Fruit fly (Drosophila melanogaster): ENCODE results near the gene Reps.

Reps gene

DNA sequence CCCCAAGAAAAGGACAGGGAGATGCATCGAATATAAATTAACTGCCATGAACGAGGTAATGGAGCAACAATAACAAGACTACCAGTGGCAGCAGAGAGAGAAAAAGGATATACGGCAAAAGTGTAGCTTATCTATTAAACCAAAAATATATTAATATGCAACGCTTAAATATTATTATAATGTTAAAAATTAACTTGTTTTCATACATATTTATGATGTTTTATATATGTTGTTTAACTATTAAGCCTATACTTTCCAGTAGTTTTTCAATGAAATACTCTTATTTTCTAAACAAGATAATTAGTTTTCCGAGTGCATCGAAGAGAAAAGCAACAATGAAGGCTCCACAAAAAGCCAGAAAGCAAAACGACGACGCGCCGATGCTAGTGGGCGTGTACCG lies 38.0 kb downstream of the Reps start (continued):
- TF ChIP-seq CG13775 (GFP tag; optimal IDR thresholded peaks at IDR 0.05) (no peak), Myb (GFP tag; optimal IDR thresholded peaks at IDR 0.05) (no peak)

DNA sequence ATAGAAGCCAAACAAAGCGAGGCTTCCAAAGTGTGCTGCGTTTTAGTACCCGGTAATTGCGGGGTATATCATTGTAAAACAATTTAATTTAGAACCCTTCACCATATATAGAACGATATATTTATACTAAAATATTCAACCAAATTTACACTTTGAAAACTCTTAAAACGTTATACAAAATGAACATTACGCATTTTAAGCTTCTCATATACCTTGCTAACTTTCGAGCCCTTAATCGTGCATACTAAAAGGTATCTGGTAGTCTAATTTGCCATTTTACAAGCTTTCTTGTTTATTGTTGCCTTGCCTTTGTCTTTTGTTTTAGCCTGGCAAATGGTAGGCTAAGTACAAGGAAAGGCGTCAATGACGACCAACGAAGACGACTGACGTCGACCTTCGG lies 38.5 kb downstream of the Reps start:
- TF ChIP-seq ems (GFP tag; optimal IDR thresholded peaks at IDR 0.05) (no peak), Sry-δ (GFP tag; optimal IDR thresholded peaks at IDR 0.05) (no peak), br (optimal IDR thresholded peaks at IDR 0.05) (no peak), gem (tag; optimal IDR thresholded peaks at IDR 0.05) (peak; percentile 16), row (GFP tag; IDR thresholded peaks at IDR 0.05) (peak; percentile 48; the same call in 2 of the 3 replicates), h (optimal IDR thresholded peaks at IDR 0.05) (no peak), CG8359 (GFP tag; optimal IDR thresholded peaks at IDR 0.05; ENCODE audit: borderline replicate concordance) (no peak), CG2202 (tag; optimal IDR thresholded peaks at IDR 0.05) (no peak), HmgZ (tag; optimal IDR thresholded peaks at IDR 0.05) (no peak), dmrt11E (tag; optimal IDR thresholded peaks at IDR 0.05) (peak; percentile 12)

dm6 chr2L:11066887-11067459 lies 39.5 kb downstream of the Reps start, which contains the start of gene Samuel:
Gene Samuel (minus strand): TSS chr2L:11066998.
- TF ChIP-seq Scr (GFP tag; IDR thresholded peaks at IDR 0.05; ENCODE audit: partially characterized antibody): peak; percentile 22; the same call in 1 of the 2 replicates
- peak; percentile 61 for TF ChIP-seq exex (tag; optimal IDR thresholded peaks at IDR 0.05)
- no peak for TF ChIP-seq CG33213 (GFP tag; optimal IDR thresholded peaks at IDR 0.05)
- TF ChIP-seq PHDP (tag; optimal IDR thresholded peaks at IDR 0.05): peak; percentile 28
- no peak for TF ChIP-seq hth (optimal IDR thresholded peaks at IDR 0.05)
- TF ChIP-seq ac (GFP tag; optimal IDR thresholded peaks at IDR 0.05): no peak
- TF ChIP-seq CG32532 (GFP tag; IDR thresholded peaks at IDR 0.05): peak; percentile 35; the same call in 1 of the 2 replicates
- no peak for TF ChIP-seq vfl (GFP tag; optimal IDR thresholded peaks at IDR 0.05)
- TF ChIP-seq Eip74EF (GFP tag; optimal IDR thresholded peaks at IDR 0.05): peak in 1 of 2 experiments; percentile 61
- peak; percentile 23; the same call in 1 of the 3 replicates for TF ChIP-seq CG2889 (GFP tag; IDR thresholded peaks at IDR 0.05)
- peak; percentile 67 for TF ChIP-seq Deaf1 (tag; optimal IDR thresholded peaks at IDR 0.05)
- TF ChIP-seq grn (GFP tag; optimal IDR thresholded peaks at IDR 0.05): peak; percentile 96
- no peak for TF ChIP-seq danr (GFP tag; IDR thresholded peaks at IDR 0.05)
- TF ChIP-seq CG2120 (GFP tag; optimal IDR thresholded peaks at IDR 0.05): peak; percentile 13
- TF ChIP-seq CG2199 (GFP tag; IDR thresholded peaks at IDR 0.05): peak; percentile 22; the same call in 2 of the 3 replicates
- TF ChIP-seq CG13287 (GFP tag; IDR thresholded peaks at IDR 0.05; ENCODE audit: partially characterized antibody): peak; percentile 49; the same call in 1 of the 2 replicates
- no peak for TF ChIP-seq CG10431 (GFP tag; optimal IDR thresholded peaks at IDR 0.05)
- TF ChIP-seq CG31441 (GFP tag; IDR thresholded peaks at IDR 0.05): peak; percentile 10; the same call in 1 of the 2 replicates
- TF ChIP-seq CG4424 (GFP tag; optimal IDR thresholded peaks at IDR 0.05): peak; percentile 30
- TF ChIP-seq CG6175 (GFP tag; IDR thresholded peaks at IDR 0.05): 0 out of 3 replicates have a peak, but pooled peaks have one; percentile 29
- TF ChIP-seq lbe (GFP tag; optimal IDR thresholded peaks at IDR 0.05): peak; percentile 65
- TF ChIP-seq E2f2 (GFP tag; IDR thresholded peaks at IDR 0.05): no peak
- no peak for TF ChIP-seq CG8290 (GFP tag; optimal IDR thresholded peaks at IDR 0.05)
- TF ChIP-seq CG8290 (tag; optimal IDR thresholded peaks at IDR 0.05): no peak
- no peak for TF ChIP-seq D19B (GFP tag; optimal IDR thresholded peaks at IDR 0.05)
- peak; percentile 27; the same call in 1 of the 2 replicates for TF ChIP-seq chm (GFP tag; IDR thresholded peaks at IDR 0.05)
- no peak for TF ChIP-seq CG2678 (tag; optimal IDR thresholded peaks at IDR 0.05)
- no peak for TF ChIP-seq CG14667 (GFP tag; IDR thresholded peaks at IDR 0.05)
- TF ChIP-seq Jarid2 (GFP tag; optimal IDR thresholded peaks at IDR 0.05): peak; percentile 96
- peak; percentile 82; the same call in 3 of the 4 replicates for TF ChIP-seq chinmo (GFP tag; IDR thresholded peaks at IDR 0.05; ENCODE audit: partially characterized antibody)
- TF ChIP-seq CG3847 (GFP tag; IDR thresholded peaks at IDR 0.05): no peak
- TF ChIP-seq zen2 (GFP tag; IDR thresholded peaks at IDR 0.05; ENCODE audit: partially characterized antibody): peak; percentile 34; the same call in 1 of the 3 replicates
- TF ChIP-seq Ets97D (GFP tag; optimal IDR thresholded peaks at IDR 0.05): peak; percentile 4
- TF ChIP-seq CG10209 (GFP tag; optimal IDR thresholded peaks at IDR 0.05): no peak
- TF ChIP-seq MESR4 (GFP tag; optimal IDR thresholded peaks at IDR 0.05): no peak
- TF ChIP-seq CG34422 (GFP tag; IDR thresholded peaks at IDR 0.05): no peak

Data from whole organism, embryonic.